Worm (Caenorhabditis elegans): ENCODE results near the gene cyk-3.

cyk-3 gene

ce11 chrIII:5988461-5988860 lies 31.5 kb upstream of the cyk-3 start:
- TF ChIP-seq ceh-39 (tag; optimal IDR thresholded peaks at IDR 0.05) (no peak), ceh-83 (GFP tag; optimal IDR thresholded peaks at IDR 0.05) (peak; percentile 41)

- no peak for TF ChIP-seq nhr-12 (tag; optimal IDR thresholded peaks at IDR 0.05)
- peak; percentile 22 for TF ChIP-seq ces-1 (GFP tag; optimal IDR thresholded peaks at IDR 0.05)
- no peak for TF ChIP-seq cnd-1 (tag; optimal IDR thresholded peaks at IDR 0.05)
- TF ChIP-seq mls-2 (tag; optimal IDR thresholded peaks at IDR 0.05): no peak
- no peak for TF ChIP-seq nhr-28 (tag; optimal IDR thresholded peaks at IDR 0.05)
- peak; percentile 35 for TF ChIP-seq hlh-1 (tag; optimal IDR thresholded peaks at IDR 0.05)
- TF ChIP-seq ztf-11 (tag; optimal IDR thresholded peaks at IDR 0.05): no peak
- no peak for TF ChIP-seq ceh-39 (tag; optimal IDR thresholded peaks at IDR 0.05)
- no peak for TF ChIP-seq elt-3 (tag; optimal IDR thresholded peaks at IDR 0.05)
- TF ChIP-seq zip-8 (tag; optimal IDR thresholded peaks at IDR 0.05): no peak
- TF ChIP-seq lin-13 (tag; optimal IDR thresholded peaks at IDR 0.05): no peak
- TF ChIP-seq elt-1 (tag; optimal IDR thresholded peaks at IDR 0.05; ENCODE audit: borderline replicate concordance, insufficient read depth): no peak
- no peak for TF ChIP-seq nhr-76 (tag; optimal IDR thresholded peaks at IDR 0.05)
- no peak for TF ChIP-seq mab-5 (tag; optimal IDR thresholded peaks at IDR 0.05)
- no peak for TF ChIP-seq unc-39 (tag; optimal IDR thresholded peaks at IDR 0.05)
- no peak for TF ChIP-seq ceh-83 (GFP tag; optimal IDR thresholded peaks at IDR 0.05)
- TF ChIP-seq sptf-1 (tag; optimal IDR thresholded peaks at IDR 0.05): no peak
- TF ChIP-seq tbx-8 (GFP tag; optimal IDR thresholded peaks at IDR 0.05): no peak
- no peak for TF ChIP-seq snpc-4 (tag; optimal IDR thresholded peaks at IDR 0.05)
- peak; percentile 71 for TF ChIP-seq unc-62 (GFP tag; optimal IDR thresholded peaks at IDR 0.05)
- TF ChIP-seq pha-4 (tag; optimal IDR thresholded peaks at IDR 0.05): no peak
- no peak for TF ChIP-seq blmp-1 (tag; optimal IDR thresholded peaks at IDR 0.05)
- no peak for TF ChIP-seq unc-120 (tag; optimal IDR thresholded peaks at IDR 0.05; ENCODE audit: poor library complexity, severe bottlenecking)
- TF ChIP-seq lsy-2 (tag; optimal IDR thresholded peaks at IDR 0.05): no peak
- no peak for TF ChIP-seq lin-32 (GFP tag; optimal IDR thresholded peaks at IDR 0.05)
- TF ChIP-seq ham-2 (GFP tag; optimal IDR thresholded peaks at IDR 0.05): no peak
These were observed 30.8 kb upstream of the cyk-3 start for ce11 chrIII:5988991-5989726.

DNA sequence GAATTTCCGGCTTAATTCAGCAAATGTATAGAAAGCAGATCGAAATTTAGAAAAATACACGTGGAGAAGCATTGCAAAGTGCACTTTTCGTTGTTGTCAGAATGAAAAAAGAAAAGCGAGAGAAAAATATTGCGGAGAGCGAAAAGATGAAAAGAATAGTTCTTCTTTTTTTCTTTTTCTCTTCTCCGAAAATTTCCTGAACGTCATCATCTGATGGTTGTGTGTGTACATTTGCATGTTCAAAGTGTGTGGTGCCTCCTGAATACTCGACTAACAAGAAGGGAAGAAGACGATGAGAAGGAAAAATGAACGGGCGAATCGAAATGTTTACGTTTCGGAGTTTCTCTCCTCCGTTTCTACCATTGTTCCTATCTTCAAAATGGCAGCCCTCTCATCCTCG lies 29.9 kb upstream of the cyk-3 start:
- TF ChIP-seq tbx-8 (GFP tag; optimal IDR thresholded peaks at IDR 0.05): no peak
- TF ChIP-seq nhr-12 (tag; optimal IDR thresholded peaks at IDR 0.05): no peak
- no peak for TF ChIP-seq ceh-39 (tag; optimal IDR thresholded peaks at IDR 0.05)
- no peak for TF ChIP-seq ham-2 (GFP tag; optimal IDR thresholded peaks at IDR 0.05)
- no peak for TF ChIP-seq zip-8 (tag; optimal IDR thresholded peaks at IDR 0.05)
- TF ChIP-seq mep-1 (tag; optimal IDR thresholded peaks at IDR 0.05): no peak
- no peak for TF ChIP-seq lin-32 (GFP tag; optimal IDR thresholded peaks at IDR 0.05)
- TF ChIP-seq ces-1 (GFP tag; optimal IDR thresholded peaks at IDR 0.05): no peak
- TF ChIP-seq hlh-1 (tag; optimal IDR thresholded peaks at IDR 0.05): no peak
- no peak for TF ChIP-seq ceh-83 (GFP tag; optimal IDR thresholded peaks at IDR 0.05)
- TF ChIP-seq lsy-2 (tag; optimal IDR thresholded peaks at IDR 0.05): no peak
- TF ChIP-seq drap-1 (GFP tag; optimal IDR thresholded peaks at IDR 0.05): no peak
- no peak for TF ChIP-seq pha-4 (tag; optimal IDR thresholded peaks at IDR 0.05)
- TF ChIP-seq nhr-2 (tag; optimal IDR thresholded peaks at IDR 0.05): no peak
- TF ChIP-seq bed-3 (GFP tag; optimal IDR thresholded peaks at IDR 0.05): no peak
- no peak for TF ChIP-seq snpc-4 (tag; optimal IDR thresholded peaks at IDR 0.05)

DNA sequence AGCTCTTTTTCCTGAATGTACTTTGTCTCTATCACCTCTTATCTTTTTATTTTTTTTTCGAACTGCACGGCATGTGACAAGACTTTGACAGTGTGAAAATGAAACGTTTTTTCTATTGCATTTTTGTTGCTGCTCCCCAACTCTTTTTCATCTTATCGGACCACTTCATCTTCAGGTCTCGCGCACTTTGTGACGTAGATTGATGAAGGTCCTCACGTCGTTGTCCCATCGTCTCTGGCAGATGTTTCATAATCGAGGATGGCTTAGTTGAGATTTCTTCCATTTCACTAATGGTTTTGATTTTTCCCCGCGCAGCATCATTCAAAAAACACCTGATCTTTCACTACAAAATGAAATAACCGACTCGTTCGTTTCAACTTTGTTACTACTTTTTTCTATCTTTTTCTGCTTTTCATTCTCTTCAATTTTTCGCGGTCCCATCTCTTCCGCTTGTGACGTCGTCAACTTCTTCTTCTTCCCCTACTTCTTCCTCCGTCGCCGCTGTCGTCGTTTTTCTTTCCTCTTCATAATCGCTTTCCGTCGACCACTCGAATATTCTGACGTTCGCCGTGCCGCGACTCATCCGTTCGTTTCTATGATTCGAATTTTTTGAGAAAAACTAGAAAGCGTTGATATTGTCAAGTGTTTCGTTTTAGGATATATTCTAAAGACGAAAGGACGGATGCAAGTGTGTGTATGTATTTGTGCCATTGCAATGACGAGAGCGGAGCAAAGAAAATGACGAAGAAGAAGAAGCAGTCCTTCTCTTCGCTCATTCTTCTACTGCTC lies 28.6 kb upstream of the cyk-3 start, which contains the start of gene T04C9.2:
T04C9.2 (plus strand) TSS at position 739 of the 789 bp plus-strand sequence.
- TF ChIP-seq elt-1 (tag; optimal IDR thresholded peaks at IDR 0.05; ENCODE audit: borderline replicate concordance, insufficient read depth) (peak; percentile 12), bed-3 (GFP tag; optimal IDR thresholded peaks at IDR 0.05) (no peak), unc-62 (GFP tag; optimal IDR thresholded peaks at IDR 0.05) (peak; percentile 51)

DNA sequence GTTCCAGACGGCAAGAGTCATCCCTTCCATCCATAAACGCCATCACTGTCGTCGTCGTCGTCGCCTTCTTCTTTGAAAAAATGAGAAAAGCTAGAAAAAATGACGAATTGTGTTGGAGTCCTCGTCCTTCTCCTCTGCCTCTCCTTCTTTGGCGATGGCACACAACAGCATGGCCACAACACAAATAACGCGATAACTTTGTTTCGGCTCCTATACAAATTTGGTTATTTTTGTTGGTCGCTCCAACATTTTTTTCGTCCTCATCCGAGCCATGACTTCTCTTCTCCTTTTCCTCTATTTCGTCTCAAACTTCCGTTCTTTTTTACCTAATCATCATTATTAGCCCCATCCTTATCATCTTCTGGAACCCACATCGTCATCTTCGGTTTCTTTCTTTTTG lies 27.9 kb upstream of the cyk-3 start:
- TF ChIP-seq ces-1 (GFP tag; optimal IDR thresholded peaks at IDR 0.05): peak; percentile 94
- no peak for TF ChIP-seq nhr-12 (tag; optimal IDR thresholded peaks at IDR 0.05)
- TF ChIP-seq ceh-83 (GFP tag; optimal IDR thresholded peaks at IDR 0.05): no peak
- no peak for TF ChIP-seq drap-1 (GFP tag; optimal IDR thresholded peaks at IDR 0.05)
- peak; percentile 3 for TF ChIP-seq sptf-1 (tag; optimal IDR thresholded peaks at IDR 0.05)
